In genomic region chrX:14017414-14017813, dm6 we compare ENCODE assay signal across 1 fruit fly cellular context.
TF ChIP-seq lines count a peak whose summit lies in the region.

No protein-coding gene starts in this region.

TF ChIP-seq in whole organism, prepupa, 60 proteins besides CTCF, POLR2A, EP300 and RAD21 (continued from another document):
- TF ChIP-seq acj6 (GFP tag; optimal IDR thresholded peaks at IDR 0.05; lab: Kevin White, UChicago) (no peak), vri (GFP tag; optimal IDR thresholded peaks at IDR 0.05; lab: Kevin White, UChicago) (no peak), OdsH (GFP tag; optimal IDR thresholded peaks at IDR 0.05; lab: Kevin White, UChicago) (peak; percentile 41), CG15336 (GFP tag; IDR thresholded peaks at IDR 0.05; lab: Robert Waterston, UW) (no peak), Met (GFP tag; optimal IDR thresholded peaks at IDR 0.05; lab: Kevin White, UChicago) (no peak), Sox15 (GFP tag; optimal IDR thresholded peaks at IDR 0.05; lab: Kevin White, UChicago) (no peak), CG4318 (GFP tag; optimal IDR thresholded peaks at IDR 0.05; lab: Kevin White, UChicago) (no peak), dsx (GFP tag; optimal IDR thresholded peaks at IDR 0.05; lab: Kevin White, UChicago; ENCODE audit: poor library complexity, severe bottlenecking) (peak; percentile 75), salr (GFP tag; optimal IDR thresholded peaks at IDR 0.05; lab: Kevin White, UChicago) (peak in 1 of 2 experiments; percentile 11), CG34406 (GFP tag; optimal IDR thresholded peaks at IDR 0.05; lab: Kevin White, UChicago) (no peak), CG6854 (GFP tag; optimal IDR thresholded peaks at IDR 0.05; lab: Kevin White, UChicago) (no peak), svp (GFP tag; lab: Kevin White, UChicago) (no peak)
